Worm (Caenorhabditis elegans) whole organism, L4 larva: ENCODE results near the gene smc-3.

Experiments
- D1046.2 ChIP-seq: fragments of 200-800 bp; sonication (Bioruptor generic); IDR thresholded peaks from 2 replicates; pipeline ENCODE4 v1.3.6; 2022; ENCODE audit warnings: missing genetic modification characterization, missing compliant biosample characterization
- F26F4.8 ChIP-seq: fragments of 200-800 bp; sonication (Bioruptor generic); conservative IDR thresholded peaks from 2 replicates; pipeline ENCODE4 v1.3.6; 2022; ENCODE audit warnings: missing genetic modification characterization, missing compliant biosample characterization
- F49E8.2 ChIP-seq: sonication (generic microtip); optimal IDR thresholded peaks from 2 replicates; lab custom pipeline; 2016; ENCODE audit warnings: missing compliant biosample characterization, mild to moderate bottlenecking, missing genetic modification characterization, borderline replicate concordance
- T26A8.4 ChIP-seq: fragments of 200-800 bp; sonication (Bioruptor generic); IDR thresholded peaks from 2 replicates; pipeline ENCODE4 v1.3.6; 2022; ENCODE audit warnings: missing genetic modification characterization, missing compliant biosample characterization
- ZK337.2 ChIP-seq: fragments of 200-800 bp; sonication (Bioruptor generic); IDR thresholded peaks from 2 replicates; pipeline ENCODE4 v1.3.6; 2022; ENCODE audit warnings: missing genetic modification reagents, missing genetic modification characterization, missing compliant biosample characterization
- ama-1 ChIP-seq: fragments of 150-350 bp; optimal IDR thresholded peaks from 2 replicates; lab custom pipeline; 2014; ENCODE audit warnings: inconsistent platforms, mixed read lengths
- attf-4 ChIP-seq: sonication (generic microtip); optimal IDR thresholded peaks from 3 replicates; lab custom pipeline; 2017; ENCODE audit warnings: missing biosample characterization, missing genetic modification characterization
- ceh-20 ChIP-seq: fragments of 200-800 bp; sonication (Bioruptor generic); IDR thresholded peaks from 2 replicates; pipeline ENCODE4 v1.3.6; 2022; ENCODE audit warnings: missing genetic modification reagents, missing genetic modification characterization, missing compliant biosample characterization
- ceh-32 ChIP-seq: sonication (generic microtip); optimal IDR thresholded peaks from 2 replicates; lab custom pipeline; 2016; ENCODE audit warnings: mild to moderate bottlenecking, missing genetic modification characterization, missing compliant biosample characterization; ENCODE audit not compliant: poor library complexity
- ces-1 ChIP-seq: fragments of 150-350 bp; sonication (generic microtip); optimal IDR thresholded peaks from 4 replicates; lab custom pipeline; 2014; ENCODE audit warnings: missing biosample characterization, missing genetic modification reagents, missing genetic modification characterization
- daf-16 ChIP-seq, 3 experiments: sonication (generic microtip); optimal IDR thresholded peaks; 2 replicates each; lab custom pipeline; 2016 to 2017; ENCODE audit warnings: missing genetic modification characterization in 3 of 3, missing genetic modification reagents in 3 of 3, mild to moderate bottlenecking in 2 of 3, missing compliant biosample characterization in 2 of 3, missing biosample characterization in 1 of 3, moderate library complexity in 1 of 3
- daf-19 ChIP-seq: fragments of 200-800 bp; sonication (Bioruptor generic); conservative IDR thresholded peaks from 2 replicates; pipeline ENCODE4 v1.3.6; 2022; ENCODE audit warnings: missing genetic modification characterization, missing compliant biosample characterization
- dmd-6 ChIP-seq: fragments of 200-800 bp; sonication (Bioruptor generic); IDR thresholded peaks from 2 replicates; pipeline ENCODE4 v1.3.6; 2022; ENCODE audit warnings: missing genetic modification reagents, missing genetic modification characterization, missing compliant biosample characterization
- dmd-8 ChIP-seq: fragments of 200-800 bp; sonication (Bioruptor generic); IDR thresholded peaks from 2 replicates; pipeline ENCODE4 v1.3.6; 2022; ENCODE audit warnings: missing genetic modification characterization, missing compliant biosample characterization
- dve-1 ChIP-seq: sonication (generic microtip); optimal IDR thresholded peaks from 2 replicates; lab custom pipeline; 2017; ENCODE audit warnings: antibody characterized with exemption, mild to moderate bottlenecking, missing genetic modification characterization, missing compliant biosample characterization; ENCODE audit not compliant: insufficient read depth
- egl-43 ChIP-seq: fragments of 200-800 bp; sonication (Bioruptor generic); IDR thresholded peaks from 2 replicates; pipeline ENCODE4 v1.3.6; 2022; ENCODE audit warnings: missing genetic modification reagents, missing genetic modification characterization, missing compliant biosample characterization
- fkh-10 ChIP-seq: fragments of 150-350 bp; optimal IDR thresholded peaks from 2 replicates; lab custom pipeline; 2014; ENCODE audit warnings: missing biosample characterization, missing genetic modification reagents, missing genetic modification characterization
- fos-1 ChIP-seq: fragments of 150-350 bp; optimal IDR thresholded peaks from 2 replicates; lab custom pipeline; 2014; ENCODE audit warnings: missing biosample characterization, missing genetic modification characterization
- hmg-1.1 ChIP-seq: fragments of 200-800 bp; sonication (Bioruptor generic); IDR thresholded peaks from 2 replicates; pipeline ENCODE4 v1.3.6; 2022; ENCODE audit warnings: missing genetic modification reagents, missing genetic modification characterization, missing compliant biosample characterization
- lin-1 ChIP-seq: fragments of 200-800 bp; sonication (Bioruptor generic); IDR thresholded peaks from 2 replicates; pipeline ENCODE4 v1.3.6; 2022; ENCODE audit warnings: missing genetic modification reagents, missing genetic modification characterization, missing compliant biosample characterization
- lin-39 ChIP-seq: fragments of 150-350 bp; optimal IDR thresholded peaks from 2 replicates; lab custom pipeline; 2014; ENCODE audit warnings: missing biosample characterization, missing genetic modification reagents, missing genetic modification characterization
- lsy-2 ChIP-seq, 2 experiments: fragments of 150-350 bp in 1 of 2; sonication (generic microtip) in 1 of 2; optimal IDR thresholded peaks; 2 replicates each; lab custom pipeline; 2014 to 2017; ENCODE audit warnings: missing biosample characterization in 2 of 2, missing genetic modification characterization in 2 of 2
- madf-5 ChIP-seq, 2 experiments: fragments of 200-800 bp; sonication (Bioruptor generic); IDR thresholded peaks; 2 replicates each; pipeline ENCODE4 v1.3.6; 2022; ENCODE audit warnings: missing compliant biosample characterization in 2 of 2, missing genetic modification characterization in 2 of 2
- mdl-1 ChIP-seq, 2 experiments: fragments of 150-350 bp in 1 of 2; sonication (generic microtip) in 1 of 2; optimal IDR thresholded peaks; 2 replicates each; lab custom pipeline; 2014 to 2017; ENCODE audit warnings: missing biosample characterization in 2 of 2, missing genetic modification characterization in 2 of 2
- mep-1 ChIP-seq: fragments of 150-350 bp; sonication (generic microtip); optimal IDR thresholded peaks from 3 replicates; lab custom pipeline; 2014; ENCODE audit warnings: missing biosample characterization, missing genetic modification characterization
- mes-2 ChIP-seq: sonication (generic microtip); optimal IDR thresholded peaks from 2 replicates; lab custom pipeline; 2016; ENCODE audit warnings: missing genotype, mild to moderate bottlenecking, missing genetic modification characterization, missing compliant biosample characterization; ENCODE audit not compliant: poor library complexity, severe bottlenecking
- mxl-3 ChIP-seq: fragments of 200-800 bp; sonication (Bioruptor generic); optimal IDR thresholded peaks from 2 replicates; lab custom pipeline; 2018; ENCODE audit warnings: mild to moderate bottlenecking, missing genetic modification characterization, missing compliant biosample characterization
- nhr-102 ChIP-seq: sonication (generic microtip); optimal IDR thresholded peaks from 2 replicates; lab custom pipeline; 2016; ENCODE audit warnings: mild to moderate bottlenecking, missing genetic modification characterization, moderate library complexity, missing compliant biosample characterization
- nhr-111 ChIP-seq: fragments of 200-800 bp; sonication (Bioruptor generic); optimal IDR thresholded peaks from 2 replicates; lab custom pipeline; 2018; ENCODE audit warnings: mild to moderate bottlenecking, missing genetic modification characterization, missing compliant biosample characterization
- nhr-237 ChIP-seq: sonication (generic microtip); optimal IDR thresholded peaks from 2 replicates; lab custom pipeline; 2017; ENCODE audit warnings: missing biosample characterization, missing genetic modification characterization
- nhr-48 ChIP-seq: sonication (generic microtip); optimal IDR thresholded peaks from 2 replicates; lab custom pipeline; 2016; ENCODE audit warnings: mild to moderate bottlenecking, missing genetic modification characterization, missing compliant biosample characterization
- php-3 ChIP-seq: fragments of 200-800 bp; sonication (Bioruptor generic); IDR thresholded peaks from 2 replicates; pipeline ENCODE4 v1.3.6; 2022; ENCODE audit warnings: missing genetic modification reagents, missing genetic modification characterization, missing compliant biosample characterization
- rbr-2 ChIP-seq: sonication (generic microtip); optimal IDR thresholded peaks from 2 replicates; lab custom pipeline; 2016; ENCODE audit warnings: missing genotype, missing genetic modification characterization, missing compliant biosample characterization
- saeg-2 ChIP-seq: fragments of 200-800 bp; sonication (Bioruptor generic); IDR thresholded peaks from 2 replicates; pipeline ENCODE4 v1.3.6; 2022; ENCODE audit warnings: missing genetic modification reagents, missing genetic modification characterization, missing compliant biosample characterization
- set-16 ChIP-seq: fragments of 200-800 bp; sonication (Bioruptor generic); IDR thresholded peaks from 2 replicates; pipeline ENCODE4 v1.3.6; 2022; ENCODE audit warnings: missing genetic modification reagents, missing genetic modification characterization, missing compliant biosample characterization
- snpc-1.2 ChIP-seq: fragments of 200-800 bp; sonication (Bioruptor generic); IDR thresholded peaks from 2 replicates; pipeline ENCODE4 v1.3.6; 2022; ENCODE audit warnings: missing genetic modification reagents, missing genetic modification characterization, missing compliant biosample characterization
- spr-1 ChIP-seq: sonication (generic microtip); optimal IDR thresholded peaks from 2 replicates; lab custom pipeline; 2016; ENCODE audit warnings: mild to moderate bottlenecking, missing genetic modification characterization, missing compliant biosample characterization
- tra-1 ChIP-seq: fragments of 200-800 bp; sonication (Bioruptor generic); IDR thresholded peaks from 2 replicates; pipeline ENCODE4 v1.3.6; 2022; ENCODE audit warnings: missing genetic modification reagents, missing genetic modification characterization, missing compliant biosample characterization
- unc-39 ChIP-seq: sonication (generic microtip); optimal IDR thresholded peaks from 2 replicates; lab custom pipeline; 2017; ENCODE audit warnings: missing biosample characterization, missing genetic modification characterization
- unc-62 ChIP-seq, 3 experiments: fragments of 150-350 bp in 1 of 3; sonication (generic microtip); optimal IDR thresholded peaks in 2 of 3; peaks in 1 of 3; 1 replicate in 1 of 3; 2 replicates in 2 of 3; lab custom pipeline; 2014 to 2017; ENCODE audit warnings: missing biosample characterization in 3 of 3, missing genetic modification characterization in 3 of 3, missing genetic modification reagents in 3 of 3, missing genotype in 1 of 3
- vab-7 ChIP-seq: fragments of 200-800 bp; sonication (Bioruptor generic); IDR thresholded peaks from 2 replicates; pipeline ENCODE4 v1.3.6; 2022; ENCODE audit warnings: missing genetic modification reagents, missing genetic modification characterization, missing compliant biosample characterization
- ztf-11 ChIP-seq: fragments of 150-350 bp; optimal IDR thresholded peaks from 2 replicates; lab custom pipeline; 2014; ENCODE audit warnings: missing biosample characterization, missing genetic modification characterization

smc-3 gene

DNA sequence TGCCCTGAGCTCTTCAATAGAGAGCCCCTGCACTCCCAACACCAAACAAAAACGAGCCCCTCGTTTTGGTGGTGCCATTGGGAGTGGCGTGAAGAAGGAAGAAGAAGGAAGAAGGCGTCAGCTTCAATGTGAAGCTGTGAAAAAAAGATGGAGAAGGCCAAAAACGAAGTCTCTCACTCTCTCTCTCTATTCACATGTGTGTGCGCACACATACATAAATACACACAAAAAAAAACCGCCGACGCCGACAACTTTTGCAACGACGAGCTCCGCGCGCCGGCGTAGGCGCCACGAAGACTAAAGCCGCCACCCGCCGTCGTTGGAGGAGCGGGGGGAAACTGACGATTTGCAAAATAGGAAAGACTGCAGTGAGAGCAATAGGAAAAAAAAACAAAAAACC, 45.4 kb downstream of the smc-3 start:
- TF ChIP-seq mdl-1 (tag; optimal IDR thresholded peaks at IDR 0.05; lab: Kevin White, UChicago), result peak in 1 of 2 experiments; percentile 22
- no peak for TF ChIP-seq nhr-111
- no peak for TF ChIP-seq dmd-8 (GFP tag; lab: Robert Waterston, UW)
- no peak for TF ChIP-seq ceh-32
- no peak for TF ChIP-seq nhr-48 (tag; lab: Kevin White, UChicago)
- no peak for TF ChIP-seq mxl-3 (GFP tag; lab: Kevin White, UChicago)
- no peak for TF ChIP-seq dve-1 (tag; lab: Kevin White, UChicago)
- TF ChIP-seq ama-1, result no peak
- no peak for TF ChIP-seq ZK337.2 (GFP tag; lab: Robert Waterston, UW)
- TF ChIP-seq D1046.2 (GFP tag; lab: Robert Waterston, UW), result no peak
- no peak for TF ChIP-seq attf-4
- no peak for TF ChIP-seq fos-1
- no peak for TF ChIP-seq daf-19 (GFP tag; lab: Robert Waterston, UW)
- no peak for TF ChIP-seq mep-1 (tag; lab: Kevin White, UChicago)
- peak; percentile 6 for TF ChIP-seq fkh-10 (GFP tag; lab: Kevin White, UChicago)
- TF ChIP-seq dmd-6, result no peak
- no peak for TF ChIP-seq snpc-1.2 (GFP tag; lab: Robert Waterston, UW)
- no peak for TF ChIP-seq nhr-237
- no peak for TF ChIP-seq egl-43 (GFP tag; lab: Robert Waterston, UW)
- TF ChIP-seq ceh-20 (GFP tag; lab: Robert Waterston, UW), result 0 out of 2 replicates have a peak, but pooled peaks have one; percentile 37
- peak in 1 of 2 experiments; percentile 43 for TF ChIP-seq lsy-2 (tag; optimal IDR thresholded peaks at IDR 0.05; lab: Kevin White, UChicago)
- no peak for TF ChIP-seq T26A8.4 (GFP tag; lab: Robert Waterston, UW)
- peak; percentile 28 for TF ChIP-seq rbr-2 (tag; lab: Kevin White, UChicago)
- TF ChIP-seq lin-39, result no peak
- peak; percentile 45; the same call in 1 of the 2 replicates for TF ChIP-seq hmg-1.1
- no peak for TF ChIP-seq unc-39
- no peak for TF ChIP-seq daf-16 (GFP tag; optimal IDR thresholded peaks at IDR 0.05; lab: Kevin White, UChicago)
- TF ChIP-seq daf-16 (tag; optimal IDR thresholded peaks at IDR 0.05; lab: Kevin White, UChicago), result no peak
- no peak for TF ChIP-seq php-3 (GFP tag; lab: Robert Waterston, UW)
- TF ChIP-seq ces-1 (GFP tag; lab: Kevin White, UChicago), result no peak
- no peak for TF ChIP-seq mes-2 (tag; lab: Kevin White, UChicago)
- TF ChIP-seq spr-1 (tag; lab: Kevin White, UChicago), result no peak
- no peak for TF ChIP-seq nhr-102 (tag; lab: Kevin White, UChicago)
- TF ChIP-seq set-16 (GFP tag; lab: Robert Waterston, UW), result peak; percentile 53
- no peak for TF ChIP-seq lin-1
- TF ChIP-seq vab-7 (GFP tag; lab: Robert Waterston, UW), result no peak
- TF ChIP-seq saeg-2, result no peak
- TF ChIP-seq F49E8.2 (tag; lab: Kevin White, UChicago), result no peak
- TF ChIP-seq unc-62 (GFP tag; optimal IDR thresholded peaks at IDR 0.05 in 1 of 2; lab: Kevin White, UChicago), result no peak
- TF ChIP-seq unc-62 (tag; optimal IDR thresholded peaks at IDR 0.05; lab: Kevin White, UChicago), result no peak
- no peak for TF ChIP-seq tra-1
- TF ChIP-seq ztf-11 (tag; lab: Kevin White, UChicago), result no peak
- no peak for TF ChIP-seq madf-5 (GFP tag; IDR thresholded peaks at IDR 0.05; lab: Robert Waterston, UW)
- no peak for TF ChIP-seq F26F4.8 (GFP tag; lab: Robert Waterston, UW)
